Worm (Caenorhabditis elegans) whole organism, L3 larva: ENCODE data around the gene C25D7.16.

Experiments used
- R02D3.7 ChIP-seq: fragments of 150-350 bp; optimal IDR thresholded peaks from 2 replicates; lab custom pipeline; 2014; ENCODE audit warnings: missing biosample characterization, missing genetic modification characterization
- jun-1 ChIP-seq: fragments of 150-350 bp; optimal IDR thresholded peaks from 2 replicates; lab custom pipeline; 2014; ENCODE audit warnings: missing biosample characterization, missing genetic modification reagents, missing genetic modification characterization

ce11 chrV:15072738-15073137 lies 16.8 kb downstream of the C25D7.16 start:
- TF ChIP-seq R02D3.7 (tag; lab: Kevin White, UChicago): no peak
- no peak for TF ChIP-seq jun-1
